Worm (Caenorhabditis elegans) whole organism, L4 larva: ENCODE results near the gene F25B3.2.

ENCODE experiments used
- D1046.2 ChIP-seq: fragments of 200-800 bp; sonication (Bioruptor generic); IDR thresholded peaks from 2 replicates; pipeline ENCODE4 v1.3.6; 2022; ENCODE audit warnings: missing genetic modification characterization, missing compliant biosample characterization
- F10B5.3 ChIP-seq: sonication (generic microtip); optimal IDR thresholded peaks from 2 replicates; lab custom pipeline; 2016; ENCODE audit warnings: mild to moderate bottlenecking, missing genetic modification characterization, missing compliant biosample characterization
- F37D6.2 ChIP-seq: sonication (generic microtip); optimal IDR thresholded peaks from 2 replicates; lab custom pipeline; 2016; ENCODE audit warnings: mild to moderate bottlenecking, missing genetic modification characterization, missing compliant biosample characterization
- F44E2.7 ChIP-seq: fragments of 200-800 bp; sonication (Bioruptor generic); IDR thresholded peaks from 2 replicates; pipeline ENCODE4 v2.1.2; 2022; ENCODE audit warnings: missing genetic modification characterization, missing compliant biosample characterization
- T20F7.1 ChIP-seq: fragments of 200-800 bp; sonication (Bioruptor generic); optimal IDR thresholded peaks from 2 replicates; lab custom pipeline; 2018; ENCODE audit warnings: mild to moderate bottlenecking, missing genetic modification characterization, missing compliant biosample characterization
- T26A8.4 ChIP-seq: fragments of 200-800 bp; sonication (Bioruptor generic); IDR thresholded peaks from 2 replicates; pipeline ENCODE4 v1.3.6; 2022; ENCODE audit warnings: missing genetic modification characterization, missing compliant biosample characterization
- Y105C5A.15 ChIP-seq: fragments of 200-800 bp; sonication (Bioruptor generic); IDR thresholded peaks from 2 replicates; pipeline ENCODE4 v1.3.6; 2022; ENCODE audit warnings: missing genetic modification characterization, missing compliant biosample characterization
- Y75B8A.6 ChIP-seq: fragments of 200-800 bp; sonication (Bioruptor generic); IDR thresholded peaks from 2 replicates; pipeline ENCODE4 v1.3.6; 2022; ENCODE audit warnings: missing genetic modification reagents, missing genetic modification characterization, missing compliant biosample characterization
- ZK546.5 ChIP-seq, 2 experiments: sonication (generic microtip); optimal IDR thresholded peaks; 2 replicates each; lab custom pipeline; 2017; ENCODE audit warnings: missing biosample characterization in 2 of 2, missing genetic modification characterization in 2 of 2
- aly-2 ChIP-seq: sonication (generic microtip); optimal IDR thresholded peaks from 2 replicates; lab custom pipeline; 2018; ENCODE audit warnings: missing biosample characterization, missing genetic modification characterization
- ama-1 ChIP-seq: fragments of 150-350 bp; optimal IDR thresholded peaks from 2 replicates; lab custom pipeline; 2014; ENCODE audit warnings: inconsistent platforms, mixed read lengths
- arid-1 ChIP-seq: fragments of 200-800 bp; sonication (Bioruptor generic); conservative IDR thresholded peaks from 2 replicates; pipeline ENCODE4 v1.3.6; 2022; ENCODE audit warnings: missing genetic modification reagents, missing genetic modification characterization, missing compliant biosample characterization
- attf-4 ChIP-seq: sonication (generic microtip); optimal IDR thresholded peaks from 3 replicates; lab custom pipeline; 2017; ENCODE audit warnings: missing biosample characterization, missing genetic modification characterization
- ceh-20 ChIP-seq: fragments of 200-800 bp; sonication (Bioruptor generic); IDR thresholded peaks from 2 replicates; pipeline ENCODE4 v1.3.6; 2022; ENCODE audit warnings: missing genetic modification reagents, missing genetic modification characterization, missing compliant biosample characterization
- ceh-28 ChIP-seq: fragments of 150-350 bp; optimal IDR thresholded peaks from 2 replicates; lab custom pipeline; 2014; ENCODE audit warnings: missing biosample characterization, missing genetic modification reagents, missing genetic modification characterization
- ceh-62 ChIP-seq: sonication (generic microtip); optimal IDR thresholded peaks from 2 replicates; lab custom pipeline; 2017; ENCODE audit warnings: missing biosample characterization, missing genetic modification characterization
- ceh-82 ChIP-seq: sonication (generic microtip); optimal IDR thresholded peaks from 2 replicates; lab custom pipeline; 2017; ENCODE audit warnings: missing biosample characterization, missing genetic modification characterization
- ces-1 ChIP-seq: fragments of 150-350 bp; sonication (generic microtip); optimal IDR thresholded peaks from 4 replicates; lab custom pipeline; 2014; ENCODE audit warnings: missing biosample characterization, missing genetic modification reagents, missing genetic modification characterization
- ctbp-1 ChIP-seq: fragments of 200-800 bp; sonication (Bioruptor generic); IDR thresholded peaks from 2 replicates; pipeline ENCODE4 v1.3.6; 2022; ENCODE audit warnings: missing genetic modification reagents, missing genetic modification characterization, missing compliant biosample characterization
- daf-19 ChIP-seq: fragments of 200-800 bp; sonication (Bioruptor generic); conservative IDR thresholded peaks from 2 replicates; pipeline ENCODE4 v1.3.6; 2022; ENCODE audit warnings: missing genetic modification characterization, missing compliant biosample characterization
- dmd-9 ChIP-seq: fragments of 200-800 bp; sonication (Bioruptor generic); IDR thresholded peaks from 2 replicates; pipeline ENCODE4 v1.3.6; 2022; ENCODE audit warnings: missing genetic modification reagents, missing genetic modification characterization, missing compliant biosample characterization
- dpl-1 ChIP-seq: fragments of 150-350 bp; optimal IDR thresholded peaks from 2 replicates; lab custom pipeline; 2014; ENCODE audit warnings: missing biosample characterization, missing genetic modification reagents, missing genetic modification characterization
- duxl-1 ChIP-seq: sonication (generic microtip); optimal IDR thresholded peaks from 2 replicates; lab custom pipeline; 2016; ENCODE audit warnings: mild to moderate bottlenecking, missing genetic modification characterization, moderate library complexity, missing compliant biosample characterization; ENCODE audit not compliant: poor library complexity
- dve-1 ChIP-seq: sonication (generic microtip); optimal IDR thresholded peaks from 2 replicates; lab custom pipeline; 2017; ENCODE audit warnings: antibody characterized with exemption, mild to moderate bottlenecking, missing genetic modification characterization, missing compliant biosample characterization; ENCODE audit not compliant: insufficient read depth
- egl-43 ChIP-seq: fragments of 200-800 bp; sonication (Bioruptor generic); IDR thresholded peaks from 2 replicates; pipeline ENCODE4 v1.3.6; 2022; ENCODE audit warnings: missing genetic modification reagents, missing genetic modification characterization, missing compliant biosample characterization
- fos-1 ChIP-seq: fragments of 150-350 bp; optimal IDR thresholded peaks from 2 replicates; lab custom pipeline; 2014; ENCODE audit warnings: missing biosample characterization, missing genetic modification characterization
- hif-1 ChIP-seq, 2 experiments: sonication (generic microtip); optimal IDR thresholded peaks; 2 replicates each; lab custom pipeline; 2016 to 2017; ENCODE audit warnings: missing compliant biosample characterization in 2 of 2, missing genetic modification characterization in 2 of 2, missing genetic modification reagents in 2 of 2, missing genotype in 2 of 2, mild to moderate bottlenecking in 1 of 2
- hlh-30 ChIP-seq: sonication (generic microtip); optimal IDR thresholded peaks from 2 replicates; lab custom pipeline; 2017; ENCODE audit warnings: antibody characterized with exemption, mild to moderate bottlenecking, missing genetic modification characterization, missing compliant biosample characterization; ENCODE audit not compliant: insufficient read depth
- hmg-1.1 ChIP-seq: fragments of 200-800 bp; sonication (Bioruptor generic); IDR thresholded peaks from 2 replicates; pipeline ENCODE4 v1.3.6; 2022; ENCODE audit warnings: missing genetic modification reagents, missing genetic modification characterization, missing compliant biosample characterization
- lim-7 ChIP-seq: fragments of 200-800 bp; sonication (Bioruptor generic); IDR thresholded peaks from 2 replicates; pipeline ENCODE4 v1.3.6; 2022; ENCODE audit warnings: missing genetic modification characterization, missing compliant biosample characterization
- lin-1 ChIP-seq: fragments of 200-800 bp; sonication (Bioruptor generic); IDR thresholded peaks from 2 replicates; pipeline ENCODE4 v1.3.6; 2022; ENCODE audit warnings: missing genetic modification reagents, missing genetic modification characterization, missing compliant biosample characterization
- lin-13 ChIP-seq: fragments of 150-350 bp; optimal IDR thresholded peaks from 2 replicates; lab custom pipeline; 2014; ENCODE audit warnings: missing biosample characterization, missing genetic modification reagents, missing genetic modification characterization
- lin-15B ChIP-seq: fragments of 150-350 bp; sonication (generic microtip); optimal IDR thresholded peaks from 3 replicates; lab custom pipeline; 2014; ENCODE audit warnings: missing biosample characterization, missing genetic modification characterization
- lin-39 ChIP-seq: fragments of 150-350 bp; optimal IDR thresholded peaks from 2 replicates; lab custom pipeline; 2014; ENCODE audit warnings: missing biosample characterization, missing genetic modification reagents, missing genetic modification characterization
- madf-5 ChIP-seq, 2 experiments: fragments of 200-800 bp; sonication (Bioruptor generic); IDR thresholded peaks; 2 replicates each; pipeline ENCODE4 v1.3.6; 2022; ENCODE audit warnings: missing compliant biosample characterization in 2 of 2, missing genetic modification characterization in 2 of 2
- mep-1 ChIP-seq: fragments of 150-350 bp; sonication (generic microtip); optimal IDR thresholded peaks from 3 replicates; lab custom pipeline; 2014; ENCODE audit warnings: missing biosample characterization, missing genetic modification characterization
- nhr-102 ChIP-seq: sonication (generic microtip); optimal IDR thresholded peaks from 2 replicates; lab custom pipeline; 2016; ENCODE audit warnings: mild to moderate bottlenecking, missing genetic modification characterization, moderate library complexity, missing compliant biosample characterization
- nhr-237 ChIP-seq: sonication (generic microtip); optimal IDR thresholded peaks from 2 replicates; lab custom pipeline; 2017; ENCODE audit warnings: missing biosample characterization, missing genetic modification characterization
- nhr-25 ChIP-seq: sonication (generic microtip); optimal IDR thresholded peaks from 2 replicates; lab custom pipeline; 2017; ENCODE audit warnings: missing genetic modification characterization, mild to moderate bottlenecking, missing compliant biosample characterization, antibody characterized with exemption, moderate library complexity, borderline replicate concordance; ENCODE audit not compliant: insufficient read depth
- nhr-28 ChIP-seq: fragments of 150-350 bp; optimal IDR thresholded peaks from 2 replicates; lab custom pipeline; 2014; ENCODE audit warnings: missing biosample characterization, missing genetic modification characterization
- nhr-41 ChIP-seq: fragments of 200-800 bp; sonication (Bioruptor generic); IDR thresholded peaks from 2 replicates; pipeline ENCODE4 v1.3.6; 2022; ENCODE audit warnings: missing genetic modification reagents, missing genetic modification characterization, missing compliant biosample characterization
- nhr-48 ChIP-seq: sonication (generic microtip); optimal IDR thresholded peaks from 2 replicates; lab custom pipeline; 2016; ENCODE audit warnings: mild to moderate bottlenecking, missing genetic modification characterization, missing compliant biosample characterization
- nhr-6 ChIP-seq: fragments of 150-350 bp; optimal IDR thresholded peaks from 2 replicates; lab custom pipeline; 2014; ENCODE audit warnings: missing biosample characterization, missing genetic modification characterization
- nhr-77 ChIP-seq: fragments of 150-350 bp; optimal IDR thresholded peaks from 2 replicates; lab custom pipeline; 2014; ENCODE audit warnings: missing biosample characterization, missing genetic modification characterization
- snpc-1.2 ChIP-seq: fragments of 200-800 bp; sonication (Bioruptor generic); IDR thresholded peaks from 2 replicates; pipeline ENCODE4 v1.3.6; 2022; ENCODE audit warnings: missing genetic modification reagents, missing genetic modification characterization, missing compliant biosample characterization
- tag-97 ChIP-seq: fragments of 200-800 bp; sonication (Bioruptor generic); IDR thresholded peaks from 2 replicates; pipeline ENCODE4 v1.3.6; 2022; ENCODE audit warnings: missing genetic modification characterization, missing compliant biosample characterization
- unc-130 ChIP-seq: sonication (generic microtip); optimal IDR thresholded peaks from 2 replicates; lab custom pipeline; 2016; ENCODE audit warnings: missing genetic modification reagents, missing genetic modification characterization, missing compliant biosample characterization
- unc-62 ChIP-seq, 3 experiments: fragments of 150-350 bp in 1 of 3; sonication (generic microtip); optimal IDR thresholded peaks in 2 of 3; peaks in 1 of 3; 1 replicate in 1 of 3; 2 replicates in 2 of 3; lab custom pipeline; 2014 to 2017; ENCODE audit warnings: missing biosample characterization in 3 of 3, missing genetic modification characterization in 3 of 3, missing genetic modification reagents in 3 of 3, missing genotype in 1 of 3
- zag-1 ChIP-seq: fragments of 150-350 bp; optimal IDR thresholded peaks from 2 replicates; lab custom pipeline; 2014; ENCODE audit warnings: missing biosample characterization, missing genetic modification characterization
- zip-11 ChIP-seq: fragments of 200-800 bp; sonication (Bioruptor generic); IDR thresholded peaks from 2 replicates; pipeline ENCODE4 v1.3.6; 2022; ENCODE audit warnings: missing genetic modification characterization, missing compliant biosample characterization
- zip-2 ChIP-seq: fragments of 150-350 bp; optimal IDR thresholded peaks from 2 replicates; lab custom pipeline; 2014; ENCODE audit warnings: missing biosample characterization, missing genetic modification characterization

F25B3.2 gene

ce11 chrV:9544176-9544632 lies 32.9 kb upstream of the F25B3.2 start, which contains the start of gene mdf-1:
Gene mdf-1 (minus strand): TSS chrV:9544226.
- TF ChIP-seq ceh-62 (tag; lab: Kevin White, UChicago) (no peak), aly-2 (tag; lab: Kevin White, UChicago) (no peak), nhr-41 (no peak), daf-19 (GFP tag; lab: Robert Waterston, UW) (0 out of 2 replicates have a peak, but pooled peaks have one; percentile 15), hlh-30 (peak; percentile 58), unc-62 (GFP tag; optimal IDR thresholded peaks at IDR 0.05 in 1 of 2; lab: Kevin White, UChicago) (no peak), unc-62 (tag; optimal IDR thresholded peaks at IDR 0.05; lab: Kevin White, UChicago) (no peak), ZK546.5 (tag; optimal IDR thresholded peaks at IDR 0.05; lab: Kevin White, UChicago) (no peak), arid-1 (GFP tag; lab: Robert Waterston, UW) (peak; percentile 36), duxl-1 (tag; lab: Kevin White, UChicago) (no peak), F37D6.2 (tag; lab: Kevin White, UChicago) (peak; percentile 23), D1046.2 (peak; percentile 57; the same call in 1 of the 2 replicates), snpc-1.2 (GFP tag; lab: Robert Waterston, UW) (no peak), F10B5.3 (tag; lab: Kevin White, UChicago) (no peak), dpl-1 (GFP tag; lab: Kevin White, UChicago) (peak; percentile 91), hmg-1.1 (GFP tag; lab: Robert Waterston, UW) (peak; percentile 45; the same call in 1 of the 2 replicates), nhr-102 (tag; lab: Kevin White, UChicago) (no peak), Y105C5A.15 (GFP tag; lab: Robert Waterston, UW) (no peak), ces-1 (GFP tag; lab: Kevin White, UChicago) (no peak), nhr-48 (tag; lab: Kevin White, UChicago) (no peak), mep-1 (tag; lab: Kevin White, UChicago) (peak; percentile 90), lim-7 (GFP tag; lab: Robert Waterston, UW) (no peak), attf-4 (tag; lab: Kevin White, UChicago) (no peak), fos-1 (no peak), lin-39 (no peak), lin-13 (GFP tag; lab: Kevin White, UChicago) (peak; percentile 54), dmd-9 (GFP tag; lab: Robert Waterston, UW) (no peak), nhr-237 (tag; lab: Kevin White, UChicago) (no peak), Y75B8A.6 (GFP tag; lab: Robert Waterston, UW) (no peak), T26A8.4 (GFP tag; lab: Robert Waterston, UW) (peak; percentile 60; the same call in 1 of the 2 replicates), dve-1 (tag; lab: Kevin White, UChicago) (peak; percentile 75), lin-15B (tag; lab: Kevin White, UChicago) (no peak), hif-1 (tag; optimal IDR thresholded peaks at IDR 0.05; lab: Kevin White, UChicago) (peak in 1 of 2 experiments; percentile 33), tag-97 (GFP tag; lab: Robert Waterston, UW) (no peak), ceh-82 (tag; lab: Kevin White, UChicago) (no peak), nhr-6 (tag; lab: Kevin White, UChicago) (peak; percentile 48), zip-11 (GFP tag; lab: Robert Waterston, UW) (no peak), zip-2 (tag; lab: Kevin White, UChicago) (no peak), lin-1 (no peak), ctbp-1 (no peak), T20F7.1 (GFP tag; lab: Kevin White, UChicago) (peak; percentile 63), nhr-25 (tag; lab: Kevin White, UChicago) (no peak), unc-130 (GFP tag; lab: Kevin White, UChicago) (no peak), ceh-20 (no peak), zag-1 (tag; lab: Kevin White, UChicago) (no peak), ama-1 (peak; percentile 84), egl-43 (GFP tag; lab: Robert Waterston, UW) (no peak), F44E2.7 (GFP tag; lab: Robert Waterston, UW) (no peak), nhr-28 (tag; lab: Kevin White, UChicago) (peak; percentile 48), madf-5 (GFP tag; IDR thresholded peaks at IDR 0.05; lab: Robert Waterston, UW) (no peak), nhr-77 (tag; lab: Kevin White, UChicago) (peak; percentile 82), ceh-28 (tag; lab: Kevin White, UChicago) (no peak)
